Worm (Caenorhabditis elegans) whole organism, L2 larva: ENCODE measurements around the gene arid-1.

ENCODE experiments used
- aly-2 ChIP-seq: fragments of 150-350 bp; optimal IDR thresholded peaks from 2 replicates; lab custom pipeline; 2014; ENCODE audit warnings: missing biosample characterization, missing genetic modification characterization
- ama-1 ChIP-seq: fragments of 150-350 bp; optimal IDR thresholded peaks from 2 replicates; lab custom pipeline; 2018; ENCODE audit warnings: inconsistent platforms
- ceh-16 ChIP-seq: fragments of 150-350 bp; optimal IDR thresholded peaks from 2 replicates; lab custom pipeline; 2014; ENCODE audit warnings: missing biosample characterization, missing genetic modification characterization
- egl-27 ChIP-seq: sonication (generic microtip); optimal IDR thresholded peaks from 3 replicates; lab custom pipeline; 2017; ENCODE audit warnings: missing biosample characterization, missing genetic modification reagents, missing genetic modification characterization
- lin-13 ChIP-seq: fragments of 150-350 bp; optimal IDR thresholded peaks from 2 replicates; lab custom pipeline; 2014; ENCODE audit warnings: missing biosample characterization, missing genetic modification reagents, missing genetic modification characterization
- mab-5 ChIP-seq: fragments of 150-350 bp; optimal IDR thresholded peaks from 2 replicates; lab custom pipeline; 2014; ENCODE audit warnings: missing biosample characterization, missing genetic modification characterization
- mdl-1 ChIP-seq, 2 experiments: fragments of 150-350 bp in 1 of 2; sonication (generic microtip) in 1 of 2; optimal IDR thresholded peaks; 2 replicates each; lab custom pipeline; 2017; ENCODE audit warnings: missing biosample characterization in 2 of 2, missing genetic modification characterization in 2 of 2
- nhr-12 ChIP-seq: fragments of 150-350 bp; optimal IDR thresholded peaks from 2 replicates; lab custom pipeline; 2014; ENCODE audit warnings: missing biosample characterization, missing genetic modification characterization
- nhr-237 ChIP-seq: fragments of 150-350 bp; optimal IDR thresholded peaks from 2 replicates; lab custom pipeline; 2014; ENCODE audit warnings: missing biosample characterization, missing genetic modification characterization
- peb-1 ChIP-seq: fragments of 150-350 bp; optimal IDR thresholded peaks from 2 replicates; lab custom pipeline; 2014; ENCODE audit warnings: missing biosample characterization, missing genetic modification characterization
- snpc-4 ChIP-seq: fragments of 150-350 bp; optimal IDR thresholded peaks from 2 replicates; lab custom pipeline; 2014; ENCODE audit warnings: missing biosample characterization, missing genetic modification characterization
- unc-39 ChIP-seq: fragments of 150-350 bp; optimal IDR thresholded peaks from 2 replicates; lab custom pipeline; 2014; ENCODE audit warnings: missing biosample characterization, missing genetic modification characterization
- unc-62 ChIP-seq: fragments of 150-350 bp; optimal IDR thresholded peaks from 2 replicates; lab custom pipeline; 2014; ENCODE audit warnings: missing biosample characterization, missing genetic modification reagents, missing genetic modification characterization

DNA sequence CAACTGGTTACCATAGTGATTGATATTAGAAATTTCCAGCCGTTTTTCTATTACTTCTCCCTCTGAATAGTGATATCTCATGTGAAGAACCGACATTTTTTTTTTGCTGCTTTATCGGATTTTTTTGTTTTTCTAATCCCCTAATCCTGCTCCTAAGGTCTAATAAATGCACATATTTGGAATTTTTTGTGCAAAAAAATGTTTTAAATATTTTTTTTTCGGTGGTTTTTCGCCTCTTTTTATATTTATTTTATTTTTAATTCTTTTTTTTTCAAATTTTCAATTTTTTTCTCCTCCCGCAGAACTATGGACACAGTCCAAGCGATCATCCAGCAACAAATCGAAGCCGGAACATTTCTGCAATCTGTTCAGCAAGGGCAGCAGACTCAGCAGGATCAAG lies 19.3 kb upstream of the arid-1 start, which contains the start of gene Y108G3AL.2:
- TF ChIP-seq snpc-4 (tag; lab: Kevin White, UChicago) (no peak), ceh-16 (tag; lab: Kevin White, UChicago) (no peak), unc-62 (no peak), unc-39 (tag; lab: Kevin White, UChicago) (no peak), lin-13 (GFP tag; lab: Kevin White, UChicago) (no peak), peb-1 (tag; lab: Kevin White, UChicago) (no peak), mdl-1 (tag; optimal IDR thresholded peaks at IDR 0.05; lab: Kevin White, UChicago) (no peak), egl-27 (tag; lab: Kevin White, UChicago) (no peak), aly-2 (tag; lab: Kevin White, UChicago) (no peak), ama-1 (lab: Kevin White, UChicago) (no peak), nhr-237 (tag; lab: Kevin White, UChicago) (no peak), mab-5 (tag; lab: Kevin White, UChicago) (no peak), nhr-12 (tag; lab: Kevin White, UChicago) (no peak)
